Fruit fly (Drosophila melanogaster): ENCODE data around the gene hdm.

The hdm gene

dm6 chrX:7933210-7933915 lies 13.4 kb upstream of the hdm start, which contains the start of the genes Dhdds and RpS14a (continued):
- TF ChIP-seq CG8388 (GFP tag; optimal IDR thresholded peaks at IDR 0.05), result peak; percentile 45
- peak; percentile 17 for TF ChIP-seq az2 (GFP tag; optimal IDR thresholded peaks at IDR 0.05)
- TF ChIP-seq CG2129 (GFP tag; IDR thresholded peaks at IDR 0.05; ENCODE audit: partially characterized antibody), result peak; percentile 47; the same call in 1 of the 2 replicates
- TF ChIP-seq CG11085 (GFP tag; IDR thresholded peaks at IDR 0.05), result no peak
- peak; percentile 24 for TF ChIP-seq Bdp1 (GFP tag; optimal IDR thresholded peaks at IDR 0.05)
- no peak for TF ChIP-seq Deaf1 (tag; optimal IDR thresholded peaks at IDR 0.05)
- TF ChIP-seq bsh (GFP tag; optimal IDR thresholded peaks at IDR 0.05), result peak in 1 of 2 experiments; percentile 25
- TF ChIP-seq CG14014 (GFP tag; IDR thresholded peaks at IDR 0.05), result peak; percentile 10; the same call in 1 of the 2 replicates
- TF ChIP-seq fd96Cb (tag; optimal IDR thresholded peaks at IDR 0.05), result no peak
- TF ChIP-seq D19B (GFP tag; optimal IDR thresholded peaks at IDR 0.05), result peak; percentile 47
- TF ChIP-seq Ssrp (tag; optimal IDR thresholded peaks at IDR 0.05), result no peak
- no peak for TF ChIP-seq CG6175 (GFP tag; IDR thresholded peaks at IDR 0.05)
- peak; percentile 83 for TF ChIP-seq CG17361 (GFP tag; IDR thresholded peaks at IDR 0.05)
- TF ChIP-seq aop (GFP tag; IDR thresholded peaks at IDR 0.05), result no peak
- TF ChIP-seq crp (GFP tag; optimal IDR thresholded peaks at IDR 0.05), result peak in 1 of 2 experiments; percentile 47
- TF ChIP-seq Fer2 (tag; optimal IDR thresholded peaks at IDR 0.05), result no peak
- TF ChIP-seq run (tag; optimal IDR thresholded peaks at IDR 0.05), result no peak
- peak; percentile 88 for TF ChIP-seq bcd (GFP tag; optimal IDR thresholded peaks at IDR 0.05)
- TF ChIP-seq CG12071 (GFP tag; optimal IDR thresholded peaks at IDR 0.05), result peak; percentile 57
- TF ChIP-seq tna (GFP tag; IDR thresholded peaks at IDR 0.05; ENCODE audit: partially characterized antibody), result peak; percentile 35; the same call in 1 of the 2 replicates
- TF ChIP-seq CG32767 (GFP tag; IDR thresholded peaks at IDR 0.05), result no peak
- no peak for TF ChIP-seq btn (GFP tag; optimal IDR thresholded peaks at IDR 0.05)
- TF ChIP-seq Dek (tag; optimal IDR thresholded peaks at IDR 0.05), result no peak
- TF ChIP-seq CG7271 (tag; optimal IDR thresholded peaks at IDR 0.05), result peak; percentile 80
- no peak for TF ChIP-seq fd102C (GFP tag; optimal IDR thresholded peaks at IDR 0.05)
- no peak for TF ChIP-seq gsb (GFP tag; IDR thresholded peaks at IDR 0.05)
- TF ChIP-seq CG11695 (GFP tag; IDR thresholded peaks at IDR 0.05), result 0 out of 3 replicates have a peak, but pooled peaks have one; percentile 17
- TF ChIP-seq HLH54F (GFP tag; optimal IDR thresholded peaks at IDR 0.05), result peak; percentile 51
- no peak for TF ChIP-seq D19A (tag; optimal IDR thresholded peaks at IDR 0.05)
- TF ChIP-seq gt (GFP tag; IDR thresholded peaks at IDR 0.05), result no peak
- TF ChIP-seq CG17385 (GFP tag; optimal IDR thresholded peaks at IDR 0.05), result peak; percentile 67
- TF ChIP-seq zen2 (GFP tag; IDR thresholded peaks at IDR 0.05; ENCODE audit: partially characterized antibody), result peak; percentile 72; the same call in 2 of the 3 replicates
- TF ChIP-seq Awh (GFP tag; IDR thresholded peaks at IDR 0.05), result no peak
- 0 out of 4 replicates have a peak, but pooled peaks have one; percentile 11 for TF ChIP-seq Gug (GFP tag; IDR thresholded peaks at IDR 0.05)
- peak; percentile 69; the same call in 2 of the 3 replicates for TF ChIP-seq Doc3 (GFP tag; IDR thresholded peaks at IDR 0.05; ENCODE audit: partially characterized antibody)
- TF ChIP-seq prd (optimal IDR thresholded peaks at IDR 0.05), result no peak
- peak; percentile 5; the same call in 1 of the 3 replicates for TF ChIP-seq prd (GFP tag; IDR thresholded peaks at IDR 0.05)
- TF ChIP-seq esg (GFP tag; conservative IDR thresholded peaks at IDR 0.05), result no peak
- 0 out of 2 replicates have a peak, but pooled peaks have one; percentile 13 for TF ChIP-seq CG6272 (GFP tag; IDR thresholded peaks at IDR 0.05)
- no peak for TF ChIP-seq CG4730 (GFP tag; IDR thresholded peaks at IDR 0.05)
- TF ChIP-seq CG17186 (GFP tag; optimal IDR thresholded peaks at IDR 0.05), result peak; percentile 61
- TF ChIP-seq mirr (GFP tag; optimal IDR thresholded peaks at IDR 0.05), result no peak
- TF ChIP-seq Hmr (GFP tag; optimal IDR thresholded peaks at IDR 0.05), result peak; percentile 83
- peak; percentile 33; the same call in 1 of the 2 replicates for TF ChIP-seq NFAT (GFP tag; IDR thresholded peaks at IDR 0.05)
- no peak for TF ChIP-seq CG11093 (GFP tag; IDR thresholded peaks at IDR 0.05)
- peak; percentile 19 for TF ChIP-seq CG17912 (GFP tag; optimal IDR thresholded peaks at IDR 0.05)
- peak; percentile 54 for TF ChIP-seq org-1 (GFP tag; optimal IDR thresholded peaks at IDR 0.05)
- TF ChIP-seq CG11723 (GFP tag; optimal IDR thresholded peaks at IDR 0.05), result peak; percentile 55
- peak; percentile 25 for TF ChIP-seq Hr3 (GFP tag; optimal IDR thresholded peaks at IDR 0.05)
